Fruit fly (Drosophila melanogaster): ENCODE results near the gene dsf.

Gene dsf

dm6 chr2L:5885702-5886101, 40.0 kb upstream of the dsf start, which contains the start of gene CG9029:
CG9029 (plus strand) TSS chr2L:5886002.
- no peak for TF ChIP-seq cic (GFP tag; optimal IDR thresholded peaks at IDR 0.05)
- no peak for TF ChIP-seq ovo (GFP tag; optimal IDR thresholded peaks at IDR 0.05)
- no peak for TF ChIP-seq toe (GFP tag; optimal IDR thresholded peaks at IDR 0.05)
- TF ChIP-seq Mnt (GFP tag; optimal IDR thresholded peaks at IDR 0.05): no peak
- no peak for TF ChIP-seq CG7045 (GFP tag; optimal IDR thresholded peaks at IDR 0.05)
- TF ChIP-seq kay (GFP tag; ENCODE audit: borderline replicate concordance): no peak
- TF ChIP-seq Clk (GFP tag; optimal IDR thresholded peaks at IDR 0.05): no peak
- no peak for TF ChIP-seq pad (GFP tag; optimal IDR thresholded peaks at IDR 0.05)
- TF ChIP-seq CG33017 (tag; optimal IDR thresholded peaks at IDR 0.05): no peak
- no peak for TF ChIP-seq Crg-1 (GFP tag; optimal IDR thresholded peaks at IDR 0.05)
- TF ChIP-seq CG12768 (GFP tag; optimal IDR thresholded peaks at IDR 0.05): no peak
- TF ChIP-seq bab1 (GFP tag; optimal IDR thresholded peaks at IDR 0.05): no peak

- TF ChIP-seq CG5204 (GFP tag; optimal IDR thresholded peaks at IDR 0.05): no peak
- no peak for TF ChIP-seq CG1620 (GFP tag; optimal IDR thresholded peaks at IDR 0.05)
- no peak for TF ChIP-seq cnc (optimal IDR thresholded peaks at IDR 0.05)
- TF ChIP-seq CG14711 (tag; optimal IDR thresholded peaks at IDR 0.05): no peak
Observed at dm6 chr2L:5886955-5887354, 38.8 kb upstream of the dsf start.

dm6 chr2L:5890556-5890955, 35.2 kb upstream of the dsf start:
- TF ChIP-seq pad (GFP tag; optimal IDR thresholded peaks at IDR 0.05): no peak
- no peak for TF ChIP-seq Mnt (GFP tag; optimal IDR thresholded peaks at IDR 0.05)
- TF ChIP-seq Hr96 (GFP tag; optimal IDR thresholded peaks at IDR 0.05): no peak
- no peak for TF ChIP-seq cnc (optimal IDR thresholded peaks at IDR 0.05)

dm6 chr2L:5892762-5893161, 33.0 kb upstream of the dsf start, which contains the start of gene Acp26Ab:
Acp26Ab (minus strand) TSS chr2L:5892862.
- TF ChIP-seq CG12768 (GFP tag; optimal IDR thresholded peaks at IDR 0.05): no peak
- TF ChIP-seq CG7045 (GFP tag; optimal IDR thresholded peaks at IDR 0.05): no peak
- no peak for TF ChIP-seq CG14711 (tag; optimal IDR thresholded peaks at IDR 0.05)
- TF ChIP-seq Hr96 (GFP tag; optimal IDR thresholded peaks at IDR 0.05): no peak
- TF ChIP-seq cic (GFP tag; optimal IDR thresholded peaks at IDR 0.05): no peak
- no peak for TF ChIP-seq bab1 (GFP tag; optimal IDR thresholded peaks at IDR 0.05)
- no peak for TF ChIP-seq tj (GFP tag; optimal IDR thresholded peaks at IDR 0.05)
- no peak for TF ChIP-seq toe (GFP tag; optimal IDR thresholded peaks at IDR 0.05)

- no peak for TF ChIP-seq CG5204 (GFP tag; optimal IDR thresholded peaks at IDR 0.05)
- TF ChIP-seq tj (GFP tag; optimal IDR thresholded peaks at IDR 0.05): peak; percentile 68
Observed at dm6 chr2L:5893796-5894195, 31.9 kb upstream of the dsf start, which contains the start of gene Acp26Aa. Acp26Aa (minus strand) TSS chr2L:5893896.

DNA sequence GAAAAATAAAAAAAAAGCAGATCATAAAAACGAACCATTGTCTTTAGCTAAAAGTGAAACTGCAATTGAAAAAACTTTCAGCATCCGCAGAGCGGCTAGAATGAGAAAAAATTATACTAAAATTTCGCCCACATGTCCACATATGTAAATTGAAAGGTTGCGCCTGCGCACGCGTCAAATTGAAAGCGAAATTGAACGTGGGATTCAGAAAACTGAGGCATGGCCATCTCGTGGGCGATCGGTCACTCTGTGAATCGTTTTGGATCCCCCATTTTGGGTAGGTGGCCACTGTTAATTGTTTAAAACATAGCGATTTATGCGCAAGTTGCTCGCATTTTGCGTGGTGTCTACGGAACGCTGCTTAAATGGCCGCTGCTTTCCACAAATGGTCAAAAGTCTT, 31.2 kb upstream of the dsf start:
- TF ChIP-seq ovo (GFP tag; optimal IDR thresholded peaks at IDR 0.05): no peak
- no peak for TF ChIP-seq CG33017 (tag; optimal IDR thresholded peaks at IDR 0.05)
- TF ChIP-seq tj (GFP tag; optimal IDR thresholded peaks at IDR 0.05): no peak
- no peak for TF ChIP-seq cnc (optimal IDR thresholded peaks at IDR 0.05)
- TF ChIP-seq toe (GFP tag; optimal IDR thresholded peaks at IDR 0.05): no peak
- TF ChIP-seq pad (GFP tag; optimal IDR thresholded peaks at IDR 0.05): no peak
- TF ChIP-seq Mnt (GFP tag; optimal IDR thresholded peaks at IDR 0.05): no peak
- no peak for TF ChIP-seq Crg-1 (GFP tag; optimal IDR thresholded peaks at IDR 0.05)
- TF ChIP-seq Hr96 (GFP tag; optimal IDR thresholded peaks at IDR 0.05): no peak

dm6 chr2L:5899170-5899708, 26.5 kb upstream of the dsf start:
- TF ChIP-seq CG33017 (tag; optimal IDR thresholded peaks at IDR 0.05) (no peak), pad (GFP tag; optimal IDR thresholded peaks at IDR 0.05) (no peak), cic (GFP tag; optimal IDR thresholded peaks at IDR 0.05) (peak; percentile 31), toe (GFP tag; optimal IDR thresholded peaks at IDR 0.05) (no peak), tj (GFP tag; optimal IDR thresholded peaks at IDR 0.05) (peak; percentile 98), CG12768 (GFP tag; optimal IDR thresholded peaks at IDR 0.05) (no peak), bab1 (GFP tag; optimal IDR thresholded peaks at IDR 0.05) (peak; percentile 29)

- TF ChIP-seq cic (GFP tag; optimal IDR thresholded peaks at IDR 0.05) (no peak), pad (GFP tag; optimal IDR thresholded peaks at IDR 0.05) (no peak), Crg-1 (GFP tag; optimal IDR thresholded peaks at IDR 0.05) (no peak), CG14711 (tag; optimal IDR thresholded peaks at IDR 0.05) (no peak), Clk (GFP tag; optimal IDR thresholded peaks at IDR 0.05) (no peak), ovo (GFP tag; optimal IDR thresholded peaks at IDR 0.05) (no peak), CG12768 (GFP tag; optimal IDR thresholded peaks at IDR 0.05) (no peak), cnc (optimal IDR thresholded peaks at IDR 0.05) (no peak), tj (GFP tag; optimal IDR thresholded peaks at IDR 0.05) (no peak), CG33017 (tag; optimal IDR thresholded peaks at IDR 0.05) (no peak), Mnt (GFP tag; optimal IDR thresholded peaks at IDR 0.05) (no peak), bab1 (GFP tag; optimal IDR thresholded peaks at IDR 0.05) (no peak), toe (GFP tag; optimal IDR thresholded peaks at IDR 0.05) (no peak), CG11617 (GFP tag; optimal IDR thresholded peaks at IDR 0.05) (no peak), CG5204 (GFP tag; optimal IDR thresholded peaks at IDR 0.05) (no peak), kay (GFP tag; ENCODE audit: borderline replicate concordance) (no peak), CG7101 (tag; optimal IDR thresholded peaks at IDR 0.05) (no peak), CG1620 (GFP tag; optimal IDR thresholded peaks at IDR 0.05) (no peak), Hr96 (GFP tag; optimal IDR thresholded peaks at IDR 0.05) (no peak)
Observed at dm6 chr2L:5901553-5901952, 24.2 kb upstream of the dsf start.

Data from whole organism, adult.